Worm (Caenorhabditis elegans) whole organism, L4 larva: Measurements from ENCODE around the gene cyp-34A5.
A peak's percentile ranks its signal among the peaks of the same experiment; 100 is the strongest.

ENCODE experiments used
- F10B5.3 ChIP-seq: sonication (generic microtip); optimal IDR thresholded peaks from 2 replicates; lab custom pipeline; 2016; ENCODE audit warnings: mild to moderate bottlenecking, missing genetic modification characterization, missing compliant biosample characterization
- F49E8.2 ChIP-seq: sonication (generic microtip); optimal IDR thresholded peaks from 2 replicates; lab custom pipeline; 2016; ENCODE audit warnings: missing compliant biosample characterization, mild to moderate bottlenecking, missing genetic modification characterization, borderline replicate concordance
- Y105C5A.15 ChIP-seq: fragments of 200-800 bp; sonication (Bioruptor generic); IDR thresholded peaks from 2 replicates; pipeline ENCODE4 v1.3.6; 2022; ENCODE audit warnings: missing genetic modification characterization, missing compliant biosample characterization
- Y75B8A.6 ChIP-seq: fragments of 200-800 bp; sonication (Bioruptor generic); IDR thresholded peaks from 2 replicates; pipeline ENCODE4 v1.3.6; 2022; ENCODE audit warnings: missing genetic modification reagents, missing genetic modification characterization, missing compliant biosample characterization
- attf-4 ChIP-seq: sonication (generic microtip); optimal IDR thresholded peaks from 3 replicates; lab custom pipeline; 2017; ENCODE audit warnings: missing biosample characterization, missing genetic modification characterization
- ceh-20 ChIP-seq: fragments of 200-800 bp; sonication (Bioruptor generic); IDR thresholded peaks from 2 replicates; pipeline ENCODE4 v1.3.6; 2022; ENCODE audit warnings: missing genetic modification reagents, missing genetic modification characterization, missing compliant biosample characterization
- ceh-32 ChIP-seq: sonication (generic microtip); optimal IDR thresholded peaks from 2 replicates; lab custom pipeline; 2016; ENCODE audit warnings: mild to moderate bottlenecking, missing genetic modification characterization, missing compliant biosample characterization; ENCODE audit not compliant: poor library complexity
- ceh-82 ChIP-seq: sonication (generic microtip); optimal IDR thresholded peaks from 2 replicates; lab custom pipeline; 2017; ENCODE audit warnings: missing biosample characterization, missing genetic modification characterization
- cey-2 ChIP-seq: sonication (generic microtip); optimal IDR thresholded peaks from 3 replicates; lab custom pipeline; 2017; ENCODE audit warnings: missing genetic modification characterization, mild to moderate bottlenecking, missing compliant biosample characterization, antibody characterized with exemption, borderline replicate concordance; ENCODE audit not compliant: insufficient read depth
- ctbp-1 ChIP-seq: fragments of 200-800 bp; sonication (Bioruptor generic); IDR thresholded peaks from 2 replicates; pipeline ENCODE4 v1.3.6; 2022; ENCODE audit warnings: missing genetic modification reagents, missing genetic modification characterization, missing compliant biosample characterization
- daf-8 ChIP-seq: fragments of 200-800 bp; sonication (Bioruptor generic); IDR thresholded peaks from 2 replicates; pipeline ENCODE4 v1.3.6; 2022; ENCODE audit warnings: missing genetic modification characterization, missing compliant biosample characterization
- dmd-6 ChIP-seq: fragments of 200-800 bp; sonication (Bioruptor generic); IDR thresholded peaks from 2 replicates; pipeline ENCODE4 v1.3.6; 2022; ENCODE audit warnings: missing genetic modification reagents, missing genetic modification characterization, missing compliant biosample characterization
- dmd-8 ChIP-seq: fragments of 200-800 bp; sonication (Bioruptor generic); IDR thresholded peaks from 2 replicates; pipeline ENCODE4 v1.3.6; 2022; ENCODE audit warnings: missing genetic modification characterization, missing compliant biosample characterization
- dpl-1 ChIP-seq: fragments of 150-350 bp; optimal IDR thresholded peaks from 2 replicates; lab custom pipeline; 2014; ENCODE audit warnings: missing biosample characterization, missing genetic modification reagents, missing genetic modification characterization
- dve-1 ChIP-seq: sonication (generic microtip); optimal IDR thresholded peaks from 2 replicates; lab custom pipeline; 2017; ENCODE audit warnings: antibody characterized with exemption, mild to moderate bottlenecking, missing genetic modification characterization, missing compliant biosample characterization; ENCODE audit not compliant: insufficient read depth
- hlh-11 ChIP-seq: fragments of 200-800 bp; sonication (Bioruptor generic); optimal IDR thresholded peaks from 2 replicates; lab custom pipeline; 2018; ENCODE audit warnings: mild to moderate bottlenecking, missing genetic modification characterization, missing compliant biosample characterization
- hlh-30 ChIP-seq: sonication (generic microtip); optimal IDR thresholded peaks from 2 replicates; lab custom pipeline; 2017; ENCODE audit warnings: antibody characterized with exemption, mild to moderate bottlenecking, missing genetic modification characterization, missing compliant biosample characterization; ENCODE audit not compliant: insufficient read depth
- hmg-1.1 ChIP-seq: fragments of 200-800 bp; sonication (Bioruptor generic); IDR thresholded peaks from 2 replicates; pipeline ENCODE4 v1.3.6; 2022; ENCODE audit warnings: missing genetic modification reagents, missing genetic modification characterization, missing compliant biosample characterization
- lim-7 ChIP-seq: fragments of 200-800 bp; sonication (Bioruptor generic); IDR thresholded peaks from 2 replicates; pipeline ENCODE4 v1.3.6; 2022; ENCODE audit warnings: missing genetic modification characterization, missing compliant biosample characterization
- lin-1 ChIP-seq: fragments of 200-800 bp; sonication (Bioruptor generic); IDR thresholded peaks from 2 replicates; pipeline ENCODE4 v1.3.6; 2022; ENCODE audit warnings: missing genetic modification reagents, missing genetic modification characterization, missing compliant biosample characterization
- lir-3 ChIP-seq: sonication (generic microtip); optimal IDR thresholded peaks from 2 replicates; lab custom pipeline; 2016; ENCODE audit warnings: mild to moderate bottlenecking, missing genetic modification characterization, missing compliant biosample characterization
- mdl-1 ChIP-seq, 2 experiments: fragments of 150-350 bp in 1 of 2; sonication (generic microtip) in 1 of 2; optimal IDR thresholded peaks; 2 replicates each; lab custom pipeline; 2014 to 2017; ENCODE audit warnings: missing biosample characterization in 2 of 2, missing genetic modification characterization in 2 of 2
- mes-2 ChIP-seq: sonication (generic microtip); optimal IDR thresholded peaks from 2 replicates; lab custom pipeline; 2016; ENCODE audit warnings: missing genotype, mild to moderate bottlenecking, missing genetic modification characterization, missing compliant biosample characterization; ENCODE audit not compliant: poor library complexity, severe bottlenecking
- mxl-3 ChIP-seq: fragments of 200-800 bp; sonication (Bioruptor generic); optimal IDR thresholded peaks from 2 replicates; lab custom pipeline; 2018; ENCODE audit warnings: mild to moderate bottlenecking, missing genetic modification characterization, missing compliant biosample characterization
- nhr-10 ChIP-seq: fragments of 150-350 bp; optimal IDR thresholded peaks from 2 replicates; lab custom pipeline; 2014; ENCODE audit warnings: missing biosample characterization, missing genetic modification characterization
- nhr-102 ChIP-seq: sonication (generic microtip); optimal IDR thresholded peaks from 2 replicates; lab custom pipeline; 2016; ENCODE audit warnings: mild to moderate bottlenecking, missing genetic modification characterization, moderate library complexity, missing compliant biosample characterization
- nhr-11 ChIP-seq: fragments of 150-350 bp; optimal IDR thresholded peaks from 2 replicates; lab custom pipeline; 2014; ENCODE audit warnings: missing biosample characterization, missing genetic modification characterization
- nhr-237 ChIP-seq: sonication (generic microtip); optimal IDR thresholded peaks from 2 replicates; lab custom pipeline; 2017; ENCODE audit warnings: missing biosample characterization, missing genetic modification characterization
- nhr-25 ChIP-seq: sonication (generic microtip); optimal IDR thresholded peaks from 2 replicates; lab custom pipeline; 2017; ENCODE audit warnings: missing genetic modification characterization, mild to moderate bottlenecking, missing compliant biosample characterization, antibody characterized with exemption, moderate library complexity, borderline replicate concordance; ENCODE audit not compliant: insufficient read depth
- nhr-28 ChIP-seq: fragments of 150-350 bp; optimal IDR thresholded peaks from 2 replicates; lab custom pipeline; 2014; ENCODE audit warnings: missing biosample characterization, missing genetic modification characterization
- nhr-6 ChIP-seq: fragments of 150-350 bp; optimal IDR thresholded peaks from 2 replicates; lab custom pipeline; 2014; ENCODE audit warnings: missing biosample characterization, missing genetic modification characterization
- php-3 ChIP-seq: fragments of 200-800 bp; sonication (Bioruptor generic); IDR thresholded peaks from 2 replicates; pipeline ENCODE4 v1.3.6; 2022; ENCODE audit warnings: missing genetic modification reagents, missing genetic modification characterization, missing compliant biosample characterization
- saeg-2 ChIP-seq: fragments of 200-800 bp; sonication (Bioruptor generic); IDR thresholded peaks from 2 replicates; pipeline ENCODE4 v1.3.6; 2022; ENCODE audit warnings: missing genetic modification reagents, missing genetic modification characterization, missing compliant biosample characterization
- set-16 ChIP-seq: fragments of 200-800 bp; sonication (Bioruptor generic); IDR thresholded peaks from 2 replicates; pipeline ENCODE4 v1.3.6; 2022; ENCODE audit warnings: missing genetic modification reagents, missing genetic modification characterization, missing compliant biosample characterization
- snpc-4 ChIP-seq: fragments of 150-350 bp; optimal IDR thresholded peaks from 2 replicates; lab custom pipeline; 2014; ENCODE audit warnings: missing biosample characterization, missing genetic modification characterization
- tag-97 ChIP-seq: fragments of 200-800 bp; sonication (Bioruptor generic); IDR thresholded peaks from 2 replicates; pipeline ENCODE4 v1.3.6; 2022; ENCODE audit warnings: missing genetic modification characterization, missing compliant biosample characterization
- unc-130 ChIP-seq: sonication (generic microtip); optimal IDR thresholded peaks from 2 replicates; lab custom pipeline; 2016; ENCODE audit warnings: missing genetic modification reagents, missing genetic modification characterization, missing compliant biosample characterization
- unc-62 ChIP-seq, 3 experiments: fragments of 150-350 bp in 1 of 3; sonication (generic microtip); optimal IDR thresholded peaks in 2 of 3; peaks in 1 of 3; 1 replicate in 1 of 3; 2 replicates in 2 of 3; lab custom pipeline; 2014 to 2017; ENCODE audit warnings: missing biosample characterization in 3 of 3, missing genetic modification characterization in 3 of 3, missing genetic modification reagents in 3 of 3, missing genotype in 1 of 3
- zip-2 ChIP-seq: fragments of 150-350 bp; optimal IDR thresholded peaks from 2 replicates; lab custom pipeline; 2014; ENCODE audit warnings: missing biosample characterization, missing genetic modification characterization

cyp-34A5 gene

DNA sequence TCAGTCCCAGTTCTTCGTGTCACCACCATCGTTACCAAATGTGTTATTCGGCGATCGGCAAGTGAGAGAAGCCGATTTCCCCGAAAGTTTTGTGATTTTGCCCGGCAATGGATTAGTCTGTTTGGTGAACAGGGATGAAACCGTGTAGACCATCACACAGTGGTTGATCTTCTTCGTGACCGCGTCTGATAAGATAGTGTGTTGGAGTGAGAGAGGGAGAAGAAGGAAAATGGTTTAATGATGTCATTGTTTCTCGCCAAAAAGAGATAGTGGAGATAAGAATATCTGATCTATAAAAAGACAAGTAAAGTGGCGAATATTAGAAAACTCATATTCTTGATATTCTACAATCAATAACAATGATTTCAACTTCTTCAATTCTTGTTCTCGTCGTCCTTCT is 22.3 kb upstream of the cyp-34A5 start, which contains the start of gene nlp-31:
nlp-31 (plus strand) TSS at position 237 of the 400 bp plus-strand sequence.
- no peak for TF ChIP-seq mes-2
- no peak for TF ChIP-seq lin-1 (GFP tag; lab: Robert Waterston, UW)
- TF ChIP-seq dmd-6 (GFP tag; lab: Robert Waterston, UW), result 0 out of 2 replicates have a peak, but pooled peaks have one; percentile 17
- TF ChIP-seq F10B5.3, result no peak
- TF ChIP-seq ctbp-1 (GFP tag; lab: Robert Waterston, UW), result no peak
- peak; percentile 74 for TF ChIP-seq nhr-25
- peak; percentile 71 for TF ChIP-seq nhr-10 (tag; lab: Kevin White, UChicago)
- TF ChIP-seq tag-97 (GFP tag; lab: Robert Waterston, UW), result no peak
- TF ChIP-seq dpl-1, result no peak
- TF ChIP-seq hlh-11 (tag; lab: Kevin White, UChicago), result peak; percentile 79
- no peak for TF ChIP-seq ceh-82 (tag; lab: Kevin White, UChicago)
- TF ChIP-seq lir-3 (tag; lab: Kevin White, UChicago), result no peak
- TF ChIP-seq hlh-30 (tag; lab: Kevin White, UChicago), result peak; percentile 30
- peak; percentile 15 for TF ChIP-seq nhr-11
- TF ChIP-seq php-3 (GFP tag; lab: Robert Waterston, UW), result no peak
- no peak for TF ChIP-seq snpc-4 (tag; lab: Kevin White, UChicago)
- TF ChIP-seq ceh-20 (GFP tag; lab: Robert Waterston, UW), result 0 out of 2 replicates have a peak, but pooled peaks have one; percentile 14
- peak in 1 of 2 experiments; percentile 75 for TF ChIP-seq mdl-1 (tag; optimal IDR thresholded peaks at IDR 0.05; lab: Kevin White, UChicago)
- peak; percentile 74 for TF ChIP-seq nhr-28 (tag; lab: Kevin White, UChicago)
- TF ChIP-seq dmd-8 (GFP tag; lab: Robert Waterston, UW), result no peak
- TF ChIP-seq nhr-237, result no peak
- TF ChIP-seq ceh-32 (tag; lab: Kevin White, UChicago), result no peak
- TF ChIP-seq Y105C5A.15 (GFP tag; lab: Robert Waterston, UW), result no peak
- no peak for TF ChIP-seq F49E8.2
- peak in 1 of 2 experiments; percentile 63 for TF ChIP-seq unc-62 (GFP tag; optimal IDR thresholded peaks at IDR 0.05 in 1 of 2; lab: Kevin White, UChicago)
- TF ChIP-seq unc-62 (tag; optimal IDR thresholded peaks at IDR 0.05; lab: Kevin White, UChicago), result no peak
- TF ChIP-seq Y75B8A.6, result no peak
- no peak for TF ChIP-seq hmg-1.1
- TF ChIP-seq cey-2 (tag; lab: Kevin White, UChicago), result no peak
- no peak for TF ChIP-seq unc-130 (GFP tag; lab: Kevin White, UChicago)
- peak; percentile 68 for TF ChIP-seq mxl-3
- peak; percentile 29 for TF ChIP-seq nhr-102 (tag; lab: Kevin White, UChicago)

ce11 chrV:3979053-3979452 is 21.5 kb upstream of the cyp-34A5 start, which contains the start of gene nlp-34:
nlp-34 (minus strand) TSS chrV:3979134.
- TF ChIP-seq ceh-82 (tag; lab: Kevin White, UChicago), result no peak
- TF ChIP-seq mxl-3, result no peak
- no peak for TF ChIP-seq snpc-4 (tag; lab: Kevin White, UChicago)
- TF ChIP-seq daf-8 (GFP tag; lab: Robert Waterston, UW), result no peak
- TF ChIP-seq attf-4, result no peak
- no peak for TF ChIP-seq nhr-10 (tag; lab: Kevin White, UChicago)
- TF ChIP-seq nhr-6 (tag; lab: Kevin White, UChicago), result no peak
- TF ChIP-seq dve-1 (tag; lab: Kevin White, UChicago), result no peak
- TF ChIP-seq set-16, result no peak
- TF ChIP-seq nhr-102 (tag; lab: Kevin White, UChicago), result no peak
- TF ChIP-seq saeg-2, result no peak
- TF ChIP-seq zip-2 (tag; lab: Kevin White, UChicago), result no peak
- no peak for TF ChIP-seq lim-7 (GFP tag; lab: Robert Waterston, UW)
- no peak for TF ChIP-seq hlh-11 (tag; lab: Kevin White, UChicago)
- TF ChIP-seq nhr-237, result no peak
